Worm (Caenorhabditis elegans): ENCODE measurements around the gene F31B12.4.

Gene F31B12.4

ce11 chrX:10766123-10766622, 38.4 kb upstream of the F31B12.4 start (continued):
- TF ChIP-seq ama-1 (optimal IDR thresholded peaks at IDR 0.05) (no peak), ama-1 (GFP tag; optimal IDR thresholded peaks at IDR 0.05) (no peak), zfh-2 (GFP tag; conservative IDR thresholded peaks at IDR 0.05) (peak; percentile 27; the same call in 1 of the 2 replicates), bed-2 (GFP tag; IDR thresholded peaks at IDR 0.05) (no peak), fkh-3 (tag; optimal IDR thresholded peaks at IDR 0.05) (no peak), lin-40 (tag; optimal IDR thresholded peaks at IDR 0.05) (peak; percentile 96), mes-4 (tag; optimal IDR thresholded peaks at IDR 0.05) (no peak), ztf-22 (GFP tag; optimal IDR thresholded peaks at IDR 0.05) (peak; percentile 87), K12H6.12 (tag; optimal IDR thresholded peaks at IDR 0.05) (peak; percentile 91)

- TF ChIP-seq pha-4 (tag; optimal IDR thresholded peaks at IDR 0.05) = no peak
- no peak for TF ChIP-seq zim-3 (tag; optimal IDR thresholded peaks at IDR 0.05)
- TF ChIP-seq F33H1.4 (GFP tag; IDR thresholded peaks at IDR 0.05) = no peak
- TF ChIP-seq cebp-2 (GFP tag; IDR thresholded peaks at IDR 0.05) = no peak
- TF ChIP-seq B0019.2 (GFP tag; conservative IDR thresholded peaks at IDR 0.05) = no peak
- TF ChIP-seq him-1 (tag; optimal IDR thresholded peaks at IDR 0.05) = no peak
- TF ChIP-seq ceh-27 (GFP tag; optimal IDR thresholded peaks at IDR 0.05) = no peak
Measured at ce11 chrX:10766966-10767644, 37.4 kb upstream of the F31B12.4 start.

ce11 chrX:10767669-10768068, 36.9 kb upstream of the F31B12.4 start:
- TF ChIP-seq mcd-1 (GFP tag; IDR thresholded peaks at IDR 0.05) (peak; percentile 17; the same call in 1 of the 2 replicates), him-1 (tag; optimal IDR thresholded peaks at IDR 0.05) (no peak), tbp1 (GFP tag; optimal IDR thresholded peaks at IDR 0.05) (no peak), ceh-27 (GFP tag; optimal IDR thresholded peaks at IDR 0.05) (peak; percentile 28), let-607 (tag; optimal IDR thresholded peaks at IDR 0.05) (no peak), pbrm-1 (GFP tag; IDR thresholded peaks at IDR 0.05) (0 out of 2 replicates have a peak, but pooled peaks have one; percentile 32), F37B4.10 (GFP tag; IDR thresholded peaks at IDR 0.05) (no peak)

- TF ChIP-seq ZK185.1 (tag; optimal IDR thresholded peaks at IDR 0.05; ENCODE audit: poor library complexity, severe bottlenecking) (peak; percentile 48), pbrm-1 (GFP tag; IDR thresholded peaks at IDR 0.05) (0 out of 2 replicates have a peak, but pooled peaks have one; percentile 10), egrh-3 (GFP tag; IDR thresholded peaks at IDR 0.05) (peak; percentile 28; the same call in 1 of the 2 replicates), snpc-4 (GFP tag; optimal IDR thresholded peaks at IDR 0.05) (peak; percentile 47), snpc-4 (tag; optimal IDR thresholded peaks at IDR 0.05) (peak; percentile 49 to 75 (median 70)), lin-26 (GFP tag; IDR thresholded peaks at IDR 0.05) (0 out of 2 replicates have a peak, but pooled peaks have one; percentile 14), bed-2 (GFP tag; IDR thresholded peaks at IDR 0.05) (no peak), zfh-2 (GFP tag; conservative IDR thresholded peaks at IDR 0.05) (peak; percentile 53), mcd-1 (GFP tag; IDR thresholded peaks at IDR 0.05) (0 out of 2 replicates have a peak, but pooled peaks have one; percentile 11), ama-1 (optimal IDR thresholded peaks at IDR 0.05) (no peak), ama-1 (GFP tag; optimal IDR thresholded peaks at IDR 0.05) (peak in 1 of 2 experiments; percentile 18), ceh-40 (GFP tag; IDR thresholded peaks at IDR 0.05) (no peak), ztf-3 (GFP tag; optimal IDR thresholded peaks at IDR 0.05) (no peak), lin-40 (tag; optimal IDR thresholded peaks at IDR 0.05) (peak; percentile 4), madf-10 (tag; optimal IDR thresholded peaks at IDR 0.05) (no peak), somi-1 (GFP tag; optimal IDR thresholded peaks at IDR 0.05) (no peak)
Measured at ce11 chrX:10768289-10769153, 36.0 kb upstream of the F31B12.4 start.
